Fruit fly (Drosophila melanogaster) whole organism, embryonic: ENCODE data around the gene gNacalpha.

Experiments used
- Ada2b ChIP-seq: fragments of 200-800 bp; sonication (Bioruptor generic); IDR thresholded peaks from 2 replicates; pipeline ENCODE4 v1.3.6; 2022; ENCODE audit warnings: missing biosample characterization, missing genetic modification characterization
- Bteb2 ChIP-seq: fragments of 200-800 bp; sonication (Bioruptor generic); optimal IDR thresholded peaks from 2 replicates; lab custom pipeline; 2016; ENCODE audit warnings: missing biosample characterization, missing genetic modification characterization
- CG10979 ChIP-seq: fragments of 200-800 bp; sonication (Bioruptor generic); optimal IDR thresholded peaks from 2 replicates; lab custom pipeline; 2018; ENCODE audit warnings: missing biosample characterization, mild to moderate bottlenecking, missing genetic modification characterization, moderate library complexity
- CG11093 ChIP-seq: fragments of 200-800 bp; sonication (Bioruptor generic); IDR thresholded peaks from 3 replicates; pipeline ENCODE4 v1.3.6; 2022; ENCODE audit warnings: missing biosample characterization, missing genetic modification characterization
- CG11247 ChIP-seq: fragments of 200-800 bp; sonication (Bioruptor generic); IDR thresholded peaks from 2 replicates; pipeline ENCODE4 v1.3.6; 2022; ENCODE audit warnings: missing biosample characterization, missing genetic modification characterization
- CG12744 ChIP-seq: fragments of 200-800 bp; sonication (Bioruptor generic); optimal IDR thresholded peaks from 2 replicates; lab custom pipeline; 2016; ENCODE audit warnings: missing biosample characterization, missing genetic modification characterization
- CG13624 ChIP-seq: fragments of 200-800 bp; sonication (Bioruptor generic); optimal IDR thresholded peaks from 2 replicates; lab custom pipeline; 2016; ENCODE audit warnings: missing biosample characterization, missing genetic modification characterization
- CG2129 ChIP-seq: fragments of 200-800 bp; sonication (Bioruptor generic); IDR thresholded peaks from 2 replicates; pipeline ENCODE4 v1.3.6; 2022; ENCODE audit warnings: missing biosample characterization, missing genetic modification characterization; ENCODE audit not compliant: partially characterized antibody
- CG2678 ChIP-seq: fragments of 200-800 bp; sonication (Bioruptor generic); optimal IDR thresholded peaks from 3 replicates; lab custom pipeline; 2019; ENCODE audit warnings: missing biosample characterization, mild to moderate bottlenecking, missing genetic modification characterization, moderate library complexity
- CG2889 ChIP-seq: fragments of 200-800 bp; sonication (Bioruptor generic); IDR thresholded peaks from 3 replicates; pipeline ENCODE4 v1.3.6; 2022; ENCODE audit warnings: missing biosample characterization, missing genetic modification characterization
- CG31224 ChIP-seq: fragments of 200-800 bp; sonication (Bioruptor generic); IDR thresholded peaks from 2 replicates; pipeline ENCODE4 v1.3.6; 2022; ENCODE audit warnings: missing biosample characterization, missing genetic modification characterization
- CG42726 ChIP-seq: fragments of 200-800 bp; sonication (Bioruptor generic); IDR thresholded peaks from 2 replicates; pipeline ENCODE4 v1.3.6; 2022; ENCODE audit warnings: missing biosample characterization, missing genetic modification characterization; ENCODE audit not compliant: partially characterized antibody
- CG5180 ChIP-seq: fragments of 200-800 bp; sonication (Bioruptor generic); optimal IDR thresholded peaks from 3 replicates; lab custom pipeline; 2017; ENCODE audit warnings: missing biosample characterization, missing genetic modification characterization, mild to moderate bottlenecking, moderate library complexity, missing genetic modification reagents
- CG8359 ChIP-seq: fragments of 200-800 bp; sonication (Bioruptor generic); optimal IDR thresholded peaks from 2 replicates; lab custom pipeline; 2017; ENCODE audit warnings: missing biosample characterization, mild to moderate bottlenecking, missing genetic modification characterization, borderline replicate concordance
- CG9609 ChIP-seq: fragments of 200-800 bp; sonication (Bioruptor generic); optimal IDR thresholded peaks from 3 replicates; lab custom pipeline; 2016; ENCODE audit warnings: missing biosample characterization, missing genetic modification characterization
- Chrac-16 ChIP-seq: fragments of 200-800 bp; sonication (Bioruptor generic); optimal IDR thresholded peaks from 3 replicates; lab custom pipeline; 2016; ENCODE audit warnings: missing biosample characterization, missing genetic modification characterization
- CkIIα-i1 ChIP-seq: fragments of 200-800 bp; sonication (Bioruptor generic); IDR thresholded peaks from 2 replicates; pipeline ENCODE4 v1.3.6; 2022; ENCODE audit warnings: missing biosample characterization, missing genetic modification characterization
- Dref ChIP-seq: fragments of 200-800 bp; sonication (Bioruptor generic); IDR thresholded peaks from 2 replicates; pipeline ENCODE4 v1.3.6; 2022; ENCODE audit warnings: missing biosample characterization, missing genetic modification characterization
- Fer1 ChIP-seq: fragments of 200-800 bp; sonication (Bioruptor generic); optimal IDR thresholded peaks from 2 replicates; lab custom pipeline; 2017; ENCODE audit warnings: missing biosample characterization, mild to moderate bottlenecking, missing genetic modification characterization
- GATAe ChIP-seq: fragments of 200-800 bp; sonication (Bioruptor generic); conservative IDR thresholded peaks from 2 replicates; pipeline ENCODE4 v1.3.6; 2022; ENCODE audit warnings: missing biosample characterization, missing genetic modification characterization
- Gug ChIP-seq: fragments of 200-800 bp; sonication (Bioruptor generic); IDR thresholded peaks from 4 replicates; pipeline ENCODE4 v1.3.6; 2022; ENCODE audit warnings: missing biosample characterization, missing genetic modification characterization
- HLHmδ ChIP-seq: fragments of 200-800 bp; sonication (Bioruptor generic); optimal IDR thresholded peaks from 2 replicates; lab custom pipeline; 2018; ENCODE audit warnings: missing biosample characterization, mild to moderate bottlenecking, missing genetic modification characterization, moderate library complexity
- HmgD ChIP-seq: fragments of 200-800 bp; sonication (Bioruptor generic); optimal IDR thresholded peaks from 3 replicates; lab custom pipeline; 2016; ENCODE audit warnings: missing biosample characterization, missing genetic modification characterization
- Lhr ChIP-seq: fragments of 200-800 bp; sonication (Bioruptor generic); optimal IDR thresholded peaks from 3 replicates; lab custom pipeline; 2017; ENCODE audit warnings: mild to moderate bottlenecking, missing biosample characterization, missing genetic modification reagents, missing genetic modification characterization
- MTF-1 ChIP-seq: fragments of 200-800 bp; sonication (Bioruptor generic); optimal IDR thresholded peaks from 2 replicates; lab custom pipeline; 2018; ENCODE audit warnings: missing biosample characterization, mild to moderate bottlenecking, missing genetic modification characterization, borderline replicate concordance
- Mrtf ChIP-seq: fragments of 200-800 bp; sonication (Bioruptor generic); IDR thresholded peaks from 3 replicates; pipeline ENCODE4 v1.3.6; 2022; ENCODE audit warnings: missing biosample characterization, missing genetic modification characterization
- Ptx1 ChIP-seq: fragments of 200-800 bp; sonication (Bioruptor generic); IDR thresholded peaks from 2 replicates; pipeline ENCODE4 v1.3.6; 2022; ENCODE audit warnings: missing biosample characterization, missing genetic modification characterization
- Rfx ChIP-seq: fragments of 200-800 bp; sonication (Bioruptor generic); IDR thresholded peaks from 2 replicates; pipeline ENCODE4 v1.3.6; 2022; ENCODE audit warnings: missing biosample characterization, missing genetic modification characterization
- Sox102F ChIP-seq: fragments of 200-800 bp; sonication (Bioruptor generic); optimal IDR thresholded peaks from 2 replicates; lab custom pipeline; 2018; ENCODE audit warnings: missing biosample characterization, mild to moderate bottlenecking, missing genetic modification characterization, moderate library complexity
- Ssrp ChIP-seq: fragments of 200-800 bp; sonication (Bioruptor generic); optimal IDR thresholded peaks from 2 replicates; lab custom pipeline; 2018; ENCODE audit warnings: missing biosample characterization, mild to moderate bottlenecking, missing genetic modification characterization, moderate library complexity
- Tbp ChIP-seq: fragments of >200 bp; optimal IDR thresholded peaks from 2 replicates; lab custom pipeline; 2018; ENCODE audit warnings: missing biosample characterization, missing genetic modification characterization
- al ChIP-seq: fragments of 200-800 bp; sonication (Bioruptor generic); IDR thresholded peaks from 2 replicates; pipeline ENCODE4 v1.3.6; 2022; ENCODE audit warnings: missing biosample characterization, missing genetic modification characterization
- ash1 ChIP-seq: fragments of 200-800 bp; sonication (Bioruptor generic); optimal IDR thresholded peaks from 2 replicates; lab custom pipeline; 2018; ENCODE audit warnings: missing biosample characterization, mild to moderate bottlenecking, missing genetic modification characterization
- bab2 ChIP-seq: fragments of 200-800 bp; sonication (Bioruptor generic); optimal IDR thresholded peaks from 2 replicates; lab custom pipeline; 2016; ENCODE audit warnings: missing biosample characterization, missing genetic modification characterization
- bcd ChIP-seq: fragments of 200-800 bp; sonication (Bioruptor generic); optimal IDR thresholded peaks from 2 replicates; lab custom pipeline; 2017; ENCODE audit warnings: missing biosample characterization, mild to moderate bottlenecking, missing genetic modification characterization
- cwo ChIP-seq: fragments of 200-800 bp; sonication (Bioruptor generic); optimal IDR thresholded peaks from 3 replicates; lab custom pipeline; 2017; ENCODE audit warnings: missing biosample characterization, missing genetic modification characterization, mild to moderate bottlenecking, moderate library complexity, missing genetic modification reagents
- da ChIP-seq: fragments of 200-800 bp; sonication (Bioruptor generic); optimal IDR thresholded peaks from 2 replicates; lab custom pipeline; 2016; ENCODE audit warnings: missing biosample characterization, missing genetic modification characterization
- dati ChIP-seq: fragments of 200-800 bp; sonication (Bioruptor generic); IDR thresholded peaks from 2 replicates; pipeline ENCODE4 v1.3.6; 2022; ENCODE audit warnings: missing biosample characterization, missing genetic modification characterization
- dm ChIP-seq: fragments of 200-800 bp; sonication (Bioruptor generic); optimal IDR thresholded peaks from 3 replicates; lab custom pipeline; 2016; ENCODE audit warnings: missing biosample characterization, missing genetic modification characterization
- kni ChIP-seq: fragments of 200-800 bp; sonication (Bioruptor generic); optimal IDR thresholded peaks from 3 replicates; lab custom pipeline; 2017; ENCODE audit warnings: mild to moderate bottlenecking, missing biosample characterization, missing genetic modification reagents, missing genetic modification characterization
- nerfin-1 ChIP-seq: fragments of 200-800 bp; sonication (Bioruptor generic); optimal IDR thresholded peaks from 3 replicates; lab custom pipeline; 2019; ENCODE audit warnings: missing biosample characterization, mild to moderate bottlenecking, missing genetic modification characterization, moderate library complexity
- odd ChIP-seq: fragments of 200-800 bp; sonication (Bioruptor generic); optimal IDR thresholded peaks from 2 replicates; lab custom pipeline; 2017; ENCODE audit warnings: missing biosample characterization, mild to moderate bottlenecking, missing genetic modification characterization
- pnt ChIP-seq: fragments of 200-800 bp; sonication (Bioruptor generic); optimal IDR thresholded peaks from 3 replicates; lab custom pipeline; 2016; ENCODE audit warnings: missing biosample characterization, missing genetic modification characterization
- pros ChIP-seq: fragments of 200-800 bp; sonication (Bioruptor generic); optimal IDR thresholded peaks from 3 replicates; lab custom pipeline; 2019; ENCODE audit warnings: missing biosample characterization, mild to moderate bottlenecking, missing genetic modification characterization, moderate library complexity
- salm ChIP-seq: fragments of 200-800 bp; sonication (Bioruptor generic); optimal IDR thresholded peaks from 2 replicates; lab custom pipeline; 2018; ENCODE audit warnings: missing biosample characterization, mild to moderate bottlenecking, missing genetic modification characterization
- sc ChIP-seq, 3 experiments: fragments of >200 bp in 2 of 3; fragments of 200-800 bp in 1 of 3; sonication (Bioruptor generic) in 1 of 3; optimal IDR thresholded peaks; 2 replicates in 2 of 3; 3 replicates in 1 of 3; lab custom pipeline; 2017; ENCODE audit warnings: mild to moderate bottlenecking in 1 of 3, missing biosample characterization in 1 of 3, missing genetic modification characterization in 1 of 3, missing genetic modification reagents in 1 of 3
- sd ChIP-seq: fragments of 200-800 bp; sonication (Bioruptor generic); optimal IDR thresholded peaks from 3 replicates; lab custom pipeline; 2018; ENCODE audit warnings: missing biosample characterization, mild to moderate bottlenecking, missing genetic modification characterization, moderate library complexity
- shn ChIP-seq: fragments of 200-800 bp; sonication (Bioruptor generic); optimal IDR thresholded peaks from 3 replicates; lab custom pipeline; 2016; ENCODE audit warnings: missing biosample characterization, missing genetic modification characterization
- slp2 ChIP-seq: fragments of 200-800 bp; sonication (Bioruptor generic); optimal IDR thresholded peaks from 2 replicates; lab custom pipeline; 2016; ENCODE audit warnings: missing biosample characterization, missing genetic modification characterization
- vfl ChIP-seq: fragments of 200-800 bp; sonication (Bioruptor generic); optimal IDR thresholded peaks from 2 replicates; lab custom pipeline; 2016; ENCODE audit warnings: missing biosample characterization, missing genetic modification characterization

gNacalpha gene

DNA sequence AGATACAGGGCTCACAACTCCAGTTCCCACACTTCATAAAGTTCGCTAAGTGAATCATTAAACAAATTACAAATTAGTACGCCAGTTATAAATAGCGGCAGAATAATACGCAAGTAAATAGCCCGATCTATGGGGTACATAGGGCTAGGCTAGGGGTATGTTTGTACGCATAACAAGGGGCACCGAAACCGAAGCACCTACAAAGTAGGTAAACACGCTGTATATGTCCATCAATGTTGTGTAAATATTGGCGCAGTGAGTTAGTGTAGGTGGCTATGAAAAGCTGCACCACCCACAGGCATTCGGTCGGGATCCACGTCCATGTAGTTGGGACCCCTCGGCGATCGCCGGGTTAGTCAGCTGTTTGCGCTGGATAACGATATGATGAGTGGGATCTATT lies 35.1 kb downstream of the gNacalpha start (continued):
- TF ChIP-seq Dref (GFP tag; lab: Robert Waterston, UW) (peak; percentile 24; the same call in 1 of the 2 replicates), Gug (GFP tag; lab: Robert Waterston, UW) (peak; percentile 44; the same call in 1 of the 4 replicates), CG11247 (GFP tag; lab: Robert Waterston, UW) (peak; percentile 91), CG13624 (GFP tag; lab: Kevin White, UChicago) (peak; percentile 83), Fer1 (GFP tag; lab: Kevin White, UChicago) (peak; percentile 93), odd (GFP tag; lab: Kevin White, UChicago) (peak; percentile 95), pnt (GFP tag; lab: Kevin White, UChicago) (peak; percentile 87), da (peak; percentile 89), CG2678 (peak; percentile 93), nerfin-1 (peak; percentile 90), bab2 (GFP tag; lab: Kevin White, UChicago) (peak; percentile 97), Sox102F (peak; percentile 92), Chrac-16 (GFP tag; lab: Kevin White, UChicago) (peak; percentile 30), CG42726 (no peak), dm (peak; percentile 82), MTF-1 (GFP tag; lab: Kevin White, UChicago) (peak; percentile 98), GATAe (GFP tag; lab: Robert Waterston, UW) (peak; percentile 47; the same call in 1 of the 2 replicates), cwo (GFP tag; lab: Kevin White, UChicago) (peak; percentile 83), sd (tag; lab: Kevin White, UChicago) (peak; percentile 72), CG9609 (GFP tag; lab: Kevin White, UChicago) (peak; percentile 86), Ssrp (tag; lab: Kevin White, UChicago) (peak; percentile 35), sc (optimal IDR thresholded peaks at IDR 0.05; lab: Kevin White, UChicago) (no peak), sc (GFP tag; optimal IDR thresholded peaks at IDR 0.05; lab: Kevin White, UChicago) (peak; percentile 98), al (peak; percentile 59; the same call in 1 of the 2 replicates), CkIIα-i1 (GFP tag; lab: Robert Waterston, UW) (peak; percentile 65; the same call in 1 of the 2 replicates), Tbp (GFP tag; lab: Kevin White, UChicago) (no peak), HmgD (peak; percentile 61), slp2 (GFP tag; lab: Kevin White, UChicago) (peak; percentile 85), bcd (GFP tag; lab: Kevin White, UChicago) (peak; percentile 91), Lhr (GFP tag; lab: Kevin White, UChicago) (peak; percentile 96), CG31224 (peak; percentile 78), Mrtf (GFP tag; lab: Robert Waterston, UW) (peak; percentile 71; the same call in 1 of the 3 replicates), CG5180 (GFP tag; lab: Kevin White, UChicago) (peak; percentile 88), salm (tag; lab: Kevin White, UChicago) (peak; percentile 92), pros (peak; percentile 5), Ptx1 (peak; percentile 74), Ada2b (peak; percentile 78), kni (GFP tag; lab: Kevin White, UChicago) (peak; percentile 99), Rfx (peak; percentile 89), HLHmδ (GFP tag; lab: Kevin White, UChicago) (peak; percentile 99), ash1 (GFP tag; lab: Kevin White, UChicago) (peak; percentile 95), vfl (GFP tag; lab: Kevin White, UChicago) (peak; percentile 62), CG2889 (GFP tag; lab: Robert Waterston, UW) (peak; percentile 50; the same call in 2 of the 3 replicates), shn (GFP tag; lab: Kevin White, UChicago) (peak; percentile 87), CG12744 (peak; percentile 93), dati (GFP tag; lab: Robert Waterston, UW) (peak; percentile 81), CG11093 (peak; percentile 82), CG10979 (tag; lab: Kevin White, UChicago) (peak; percentile 79), CG2129 (no peak), CG8359 (GFP tag; lab: Kevin White, UChicago) (peak; percentile 90), Bteb2 (GFP tag; lab: Kevin White, UChicago) (peak; percentile 81)
